Worm (Caenorhabditis elegans) whole organism, L4 larva: ENCODE results near the gene F32D1.7.

ENCODE experiments used
- D1046.2 ChIP-seq: fragments of 200-800 bp; sonication (Bioruptor generic); IDR thresholded peaks from 2 replicates; pipeline ENCODE4 v1.3.6; 2022; ENCODE audit warnings: missing genetic modification characterization, missing compliant biosample characterization
- F37D6.2 ChIP-seq: sonication (generic microtip); optimal IDR thresholded peaks from 2 replicates; lab custom pipeline; 2016; ENCODE audit warnings: mild to moderate bottlenecking, missing genetic modification characterization, missing compliant biosample characterization
- ZK546.5 ChIP-seq, 2 experiments: sonication (generic microtip); optimal IDR thresholded peaks; 2 replicates each; lab custom pipeline; 2017; ENCODE audit warnings: missing biosample characterization in 2 of 2, missing genetic modification characterization in 2 of 2
- aha-1 ChIP-seq: fragments of 150-350 bp; peaks from one replicate; lab custom pipeline; 2014; ENCODE audit warnings: missing biosample characterization, missing genetic modification characterization
- aly-2 ChIP-seq: sonication (generic microtip); optimal IDR thresholded peaks from 2 replicates; lab custom pipeline; 2018; ENCODE audit warnings: missing biosample characterization, missing genetic modification characterization
- ama-1 ChIP-seq: fragments of 150-350 bp; optimal IDR thresholded peaks from 2 replicates; lab custom pipeline; 2014; ENCODE audit warnings: inconsistent platforms, mixed read lengths
- attf-4 ChIP-seq: sonication (generic microtip); optimal IDR thresholded peaks from 3 replicates; lab custom pipeline; 2017; ENCODE audit warnings: missing biosample characterization, missing genetic modification characterization
- ceh-28 ChIP-seq: fragments of 150-350 bp; optimal IDR thresholded peaks from 2 replicates; lab custom pipeline; 2014; ENCODE audit warnings: missing biosample characterization, missing genetic modification reagents, missing genetic modification characterization
- ceh-62 ChIP-seq: sonication (generic microtip); optimal IDR thresholded peaks from 2 replicates; lab custom pipeline; 2017; ENCODE audit warnings: missing biosample characterization, missing genetic modification characterization
- ces-1 ChIP-seq: fragments of 150-350 bp; sonication (generic microtip); optimal IDR thresholded peaks from 4 replicates; lab custom pipeline; 2014; ENCODE audit warnings: missing biosample characterization, missing genetic modification reagents, missing genetic modification characterization
- daf-16 ChIP-seq, 3 experiments: sonication (generic microtip); optimal IDR thresholded peaks; 2 replicates each; lab custom pipeline; 2016 to 2017; ENCODE audit warnings: missing genetic modification characterization in 3 of 3, missing genetic modification reagents in 3 of 3, mild to moderate bottlenecking in 2 of 3, missing compliant biosample characterization in 2 of 3, missing biosample characterization in 1 of 3, moderate library complexity in 1 of 3
- daf-8 ChIP-seq: fragments of 200-800 bp; sonication (Bioruptor generic); IDR thresholded peaks from 2 replicates; pipeline ENCODE4 v1.3.6; 2022; ENCODE audit warnings: missing genetic modification characterization, missing compliant biosample characterization
- dmd-9 ChIP-seq: fragments of 200-800 bp; sonication (Bioruptor generic); IDR thresholded peaks from 2 replicates; pipeline ENCODE4 v1.3.6; 2022; ENCODE audit warnings: missing genetic modification reagents, missing genetic modification characterization, missing compliant biosample characterization
- egl-43 ChIP-seq: fragments of 200-800 bp; sonication (Bioruptor generic); IDR thresholded peaks from 2 replicates; pipeline ENCODE4 v1.3.6; 2022; ENCODE audit warnings: missing genetic modification reagents, missing genetic modification characterization, missing compliant biosample characterization
- hlh-30 ChIP-seq: sonication (generic microtip); optimal IDR thresholded peaks from 2 replicates; lab custom pipeline; 2017; ENCODE audit warnings: antibody characterized with exemption, mild to moderate bottlenecking, missing genetic modification characterization, missing compliant biosample characterization; ENCODE audit not compliant: insufficient read depth
- lim-7 ChIP-seq: fragments of 200-800 bp; sonication (Bioruptor generic); IDR thresholded peaks from 2 replicates; pipeline ENCODE4 v1.3.6; 2022; ENCODE audit warnings: missing genetic modification characterization, missing compliant biosample characterization
- lin-15B ChIP-seq: fragments of 150-350 bp; sonication (generic microtip); optimal IDR thresholded peaks from 3 replicates; lab custom pipeline; 2014; ENCODE audit warnings: missing biosample characterization, missing genetic modification characterization
- lin-38 ChIP-seq: fragments of 200-800 bp; sonication (Bioruptor generic); IDR thresholded peaks from 2 replicates; pipeline ENCODE4 v1.3.6; 2022; ENCODE audit warnings: missing genetic modification reagents, missing genetic modification characterization, missing compliant biosample characterization
- lir-3 ChIP-seq: sonication (generic microtip); optimal IDR thresholded peaks from 2 replicates; lab custom pipeline; 2016; ENCODE audit warnings: mild to moderate bottlenecking, missing genetic modification characterization, missing compliant biosample characterization
- mdl-1 ChIP-seq, 2 experiments: fragments of 150-350 bp in 1 of 2; sonication (generic microtip) in 1 of 2; optimal IDR thresholded peaks; 2 replicates each; lab custom pipeline; 2014 to 2017; ENCODE audit warnings: missing biosample characterization in 2 of 2, missing genetic modification characterization in 2 of 2
- mdt-29 ChIP-seq: fragments of 200-800 bp; sonication (Bioruptor generic); IDR thresholded peaks from 2 replicates; pipeline ENCODE4 v1.3.6; 2022; ENCODE audit warnings: missing genetic modification reagents, missing genetic modification characterization, missing compliant biosample characterization
- mep-1 ChIP-seq: fragments of 150-350 bp; sonication (generic microtip); optimal IDR thresholded peaks from 3 replicates; lab custom pipeline; 2014; ENCODE audit warnings: missing biosample characterization, missing genetic modification characterization
- mxl-3 ChIP-seq: fragments of 200-800 bp; sonication (Bioruptor generic); optimal IDR thresholded peaks from 2 replicates; lab custom pipeline; 2018; ENCODE audit warnings: mild to moderate bottlenecking, missing genetic modification characterization, missing compliant biosample characterization
- nhr-10 ChIP-seq: fragments of 150-350 bp; optimal IDR thresholded peaks from 2 replicates; lab custom pipeline; 2014; ENCODE audit warnings: missing biosample characterization, missing genetic modification characterization
- nhr-237 ChIP-seq: sonication (generic microtip); optimal IDR thresholded peaks from 2 replicates; lab custom pipeline; 2017; ENCODE audit warnings: missing biosample characterization, missing genetic modification characterization
- nhr-25 ChIP-seq: sonication (generic microtip); optimal IDR thresholded peaks from 2 replicates; lab custom pipeline; 2017; ENCODE audit warnings: missing genetic modification characterization, mild to moderate bottlenecking, missing compliant biosample characterization, antibody characterized with exemption, moderate library complexity, borderline replicate concordance; ENCODE audit not compliant: insufficient read depth
- nhr-28 ChIP-seq: fragments of 150-350 bp; optimal IDR thresholded peaks from 2 replicates; lab custom pipeline; 2014; ENCODE audit warnings: missing biosample characterization, missing genetic modification characterization
- nhr-42 ChIP-seq: fragments of 200-800 bp; sonication (Bioruptor generic); IDR thresholded peaks from 2 replicates; pipeline ENCODE4 v1.3.6; 2022; ENCODE audit warnings: missing genetic modification characterization, missing compliant biosample characterization
- nhr-6 ChIP-seq: fragments of 150-350 bp; optimal IDR thresholded peaks from 2 replicates; lab custom pipeline; 2014; ENCODE audit warnings: missing biosample characterization, missing genetic modification characterization
- nhr-77 ChIP-seq: fragments of 150-350 bp; optimal IDR thresholded peaks from 2 replicates; lab custom pipeline; 2014; ENCODE audit warnings: missing biosample characterization, missing genetic modification characterization
- pha-4 ChIP-seq, 2 experiments: fragments of 150-350 bp in 1 of 2; fragments of 200-800 bp in 1 of 2; sonication (Bioruptor generic) in 1 of 2; IDR thresholded peaks in 1 of 2; optimal IDR thresholded peaks in 1 of 2; 2 replicates each; pipeline versions ENCODE4 v1.3.6 to Lab custom; 2014 to 2022; ENCODE audit warnings: missing genetic modification characterization in 2 of 2, missing genetic modification reagents in 2 of 2, missing biosample characterization in 1 of 2, missing compliant biosample characterization in 1 of 2
- php-3 ChIP-seq: fragments of 200-800 bp; sonication (Bioruptor generic); IDR thresholded peaks from 2 replicates; pipeline ENCODE4 v1.3.6; 2022; ENCODE audit warnings: missing genetic modification reagents, missing genetic modification characterization, missing compliant biosample characterization
- rbr-2 ChIP-seq: sonication (generic microtip); optimal IDR thresholded peaks from 2 replicates; lab custom pipeline; 2016; ENCODE audit warnings: missing genotype, missing genetic modification characterization, missing compliant biosample characterization
- snpc-4 ChIP-seq: fragments of 150-350 bp; optimal IDR thresholded peaks from 2 replicates; lab custom pipeline; 2014; ENCODE audit warnings: missing biosample characterization, missing genetic modification characterization
- spr-1 ChIP-seq: sonication (generic microtip); optimal IDR thresholded peaks from 2 replicates; lab custom pipeline; 2016; ENCODE audit warnings: mild to moderate bottlenecking, missing genetic modification characterization, missing compliant biosample characterization
- spr-3 ChIP-seq: fragments of 200-800 bp; sonication (Bioruptor generic); optimal IDR thresholded peaks from 2 replicates; lab custom pipeline; 2018; ENCODE audit warnings: mild to moderate bottlenecking, missing genetic modification characterization, missing compliant biosample characterization
- unc-39 ChIP-seq: sonication (generic microtip); optimal IDR thresholded peaks from 2 replicates; lab custom pipeline; 2017; ENCODE audit warnings: missing biosample characterization, missing genetic modification characterization
- zag-1 ChIP-seq: fragments of 150-350 bp; optimal IDR thresholded peaks from 2 replicates; lab custom pipeline; 2014; ENCODE audit warnings: missing biosample characterization, missing genetic modification characterization
- zfp-3 ChIP-seq: fragments of 200-800 bp; sonication (Bioruptor generic); conservative IDR thresholded peaks from 2 replicates; pipeline ENCODE4 v1.3.6; 2022; ENCODE audit warnings: missing genetic modification reagents, missing genetic modification characterization, missing compliant biosample characterization
- zip-2 ChIP-seq: fragments of 150-350 bp; optimal IDR thresholded peaks from 2 replicates; lab custom pipeline; 2014; ENCODE audit warnings: missing biosample characterization, missing genetic modification characterization
- ztf-7 ChIP-seq: fragments of 150-350 bp; optimal IDR thresholded peaks from 2 replicates; lab custom pipeline; 2014; ENCODE audit warnings: missing biosample characterization, missing genetic modification characterization

Gene F32D1.7

DNA sequence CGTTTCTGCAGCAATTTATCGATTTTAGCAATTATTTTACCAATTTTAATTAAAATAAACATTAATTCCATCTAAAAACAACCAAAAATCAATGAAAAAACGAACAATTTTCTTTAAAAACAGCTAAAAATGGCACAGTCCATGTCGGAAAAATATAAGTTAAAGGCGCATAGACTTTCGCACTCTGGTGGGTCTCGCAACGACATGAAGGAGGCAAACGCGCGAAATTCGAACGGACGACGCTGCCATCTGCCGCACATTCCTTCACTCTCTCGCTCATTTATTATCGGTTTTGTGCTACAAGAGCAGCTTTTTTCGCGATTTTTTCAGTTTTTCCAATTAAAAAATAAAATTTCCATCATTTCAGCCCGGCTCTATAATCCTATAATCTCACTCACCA, 29.2 kb downstream of the F32D1.7 start, which contains the start of gene mcm-7 (continued):
- peak; percentile 23 for TF ChIP-seq nhr-28 (tag; lab: Kevin White, UChicago)
- no peak for TF ChIP-seq lim-7 (GFP tag; lab: Robert Waterston, UW)
- TF ChIP-seq lin-15B (tag; lab: Kevin White, UChicago): no peak
- no peak for TF ChIP-seq ceh-28
- no peak for TF ChIP-seq mxl-3 (GFP tag; lab: Kevin White, UChicago)
- no peak for TF ChIP-seq ceh-62 (tag; lab: Kevin White, UChicago)
- TF ChIP-seq unc-39 (tag; lab: Kevin White, UChicago): no peak
- no peak for TF ChIP-seq ZK546.5 (tag; optimal IDR thresholded peaks at IDR 0.05; lab: Kevin White, UChicago)
- no peak for TF ChIP-seq nhr-42 (GFP tag; lab: Robert Waterston, UW)
- no peak for TF ChIP-seq spr-3 (GFP tag; lab: Kevin White, UChicago)
- TF ChIP-seq mep-1 (tag; lab: Kevin White, UChicago): peak; percentile 71
- TF ChIP-seq lin-38: peak; percentile 68
- TF ChIP-seq php-3 (GFP tag; lab: Robert Waterston, UW): no peak
- TF ChIP-seq ztf-7: no peak
- TF ChIP-seq nhr-237 (tag; lab: Kevin White, UChicago): no peak
- no peak for TF ChIP-seq dmd-9

DNA sequence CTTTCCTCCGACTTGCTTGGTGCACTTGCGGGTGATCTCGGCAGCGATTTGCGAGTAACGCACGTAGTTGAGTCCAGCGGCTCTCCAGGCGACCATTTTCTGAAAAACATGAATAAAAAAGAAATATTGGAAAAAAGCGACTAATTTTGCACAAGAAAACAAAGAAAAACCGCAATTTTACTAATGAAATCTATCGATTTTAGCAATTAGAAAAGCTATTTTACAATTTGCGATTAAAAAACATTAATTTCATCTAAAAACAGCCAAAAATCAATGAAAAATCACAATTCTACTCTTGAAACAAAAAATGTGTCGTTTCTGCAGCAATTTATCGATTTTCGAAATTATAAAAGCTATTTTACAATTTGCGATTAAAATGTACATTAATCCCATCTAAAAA, 29.6 kb downstream of the F32D1.7 start, which contains the start of gene hpo-18:
hpo-18 (minus strand) TSS at position 101 of the 400 bp plus-strand sequence.
- TF ChIP-seq aha-1 (tag; lab: Kevin White, UChicago) (peak; percentile 67), mxl-3 (GFP tag; lab: Kevin White, UChicago) (no peak), aly-2 (no peak), D1046.2 (no peak), mdl-1 (tag; optimal IDR thresholded peaks at IDR 0.05; lab: Kevin White, UChicago) (no peak), rbr-2 (tag; lab: Kevin White, UChicago) (no peak)
- TF ChIP-seq, all 104 proteins: peak for 1

DNA sequence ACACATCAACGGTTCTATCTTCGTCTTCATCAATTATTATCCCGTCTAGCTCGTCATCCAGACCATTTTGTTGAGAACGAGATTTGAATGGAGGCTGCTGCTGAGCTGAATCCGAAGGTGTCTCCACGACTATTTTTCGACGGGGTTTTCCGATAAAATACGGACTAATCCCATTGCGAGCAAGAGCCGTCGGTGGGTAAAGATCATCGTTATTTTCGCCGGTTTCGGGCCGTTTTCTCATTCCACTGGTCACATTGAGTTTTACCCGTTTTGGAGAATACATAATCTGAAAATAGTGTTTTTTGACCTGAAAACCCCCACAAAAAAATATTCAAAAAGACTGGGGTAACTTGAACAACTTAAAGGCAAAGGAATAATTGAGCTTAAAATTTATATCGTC, 30.3 kb downstream of the F32D1.7 start, which contains the start of gene figl-1:
figl-1 (minus strand) TSS at position 286 of the 400 bp plus-strand sequence.
- 0 out of 2 replicates have a peak, but pooled peaks have one; percentile 16 for TF ChIP-seq pha-4 (GFP tag; IDR thresholded peaks at IDR 0.05; lab: Robert Waterston, UW)
- TF ChIP-seq pha-4 (tag; optimal IDR thresholded peaks at IDR 0.05; lab: Kevin White, UChicago): no peak
- TF ChIP-seq lin-38: peak; percentile 44
- TF ChIP-seq zfp-3 (GFP tag; lab: Robert Waterston, UW): 0 out of 2 replicates have a peak, but pooled peaks have one; percentile 29
- TF ChIP-seq egl-43 (GFP tag; lab: Robert Waterston, UW): 0 out of 2 replicates have a peak, but pooled peaks have one; percentile 37
- TF ChIP-seq daf-8 (GFP tag; lab: Robert Waterston, UW): no peak
- no peak for TF ChIP-seq zag-1 (tag; lab: Kevin White, UChicago)
- no peak for TF ChIP-seq F37D6.2 (tag; lab: Kevin White, UChicago)
- peak; percentile 74 for TF ChIP-seq ama-1
- TF ChIP-seq lim-7 (GFP tag; lab: Robert Waterston, UW): 0 out of 2 replicates have a peak, but pooled peaks have one; percentile 19

DNA sequence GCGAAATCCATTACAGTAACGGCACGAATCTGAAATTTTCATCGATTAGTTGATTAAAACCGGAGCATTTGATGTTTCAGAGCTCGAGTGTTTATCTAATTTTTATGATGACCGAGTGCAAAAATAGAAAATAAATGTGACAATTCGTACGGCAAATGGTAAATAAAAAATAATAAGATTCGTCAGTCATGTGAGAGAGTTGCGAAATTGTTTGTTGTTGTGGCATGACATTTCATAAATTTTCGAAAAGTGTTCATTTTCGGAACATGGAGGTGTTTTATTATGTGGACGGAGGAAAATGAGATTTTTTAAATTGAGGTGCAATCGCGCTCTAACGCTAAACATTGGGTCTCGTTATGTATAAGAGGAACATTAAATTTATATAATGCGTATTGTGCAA, 34.2 kb downstream of the F32D1.7 start:
- TF ChIP-seq spr-1 (tag; lab: Kevin White, UChicago) (no peak), snpc-4 (no peak), nhr-6 (tag; lab: Kevin White, UChicago) (no peak), nhr-77 (tag; lab: Kevin White, UChicago) (no peak), daf-16 (GFP tag; optimal IDR thresholded peaks at IDR 0.05; lab: Kevin White, UChicago) (no peak), daf-16 (tag; optimal IDR thresholded peaks at IDR 0.05; lab: Kevin White, UChicago) (peak; percentile 34), lin-38 (peak; percentile 42; the same call in 1 of the 2 replicates), attf-4 (tag; lab: Kevin White, UChicago) (no peak), nhr-237 (tag; lab: Kevin White, UChicago) (no peak), hlh-30 (peak; percentile 14), rbr-2 (tag; lab: Kevin White, UChicago) (no peak), ces-1 (no peak), zip-2 (tag; lab: Kevin White, UChicago) (no peak), ceh-28 (no peak), mdt-29 (GFP tag; lab: Robert Waterston, UW) (no peak), nhr-25 (tag; lab: Kevin White, UChicago) (no peak), lir-3 (tag; lab: Kevin White, UChicago) (no peak), nhr-10 (tag; lab: Kevin White, UChicago) (no peak)
